Worm (Caenorhabditis elegans) whole organism, mixed stage, embryonic: ENCODE measurements around the gene lelo-3.

Experiments
- blmp-1 ChIP-seq: fragments of 150-350 bp; optimal IDR thresholded peaks from 2 replicates; lab custom pipeline; 2014; ENCODE audit warnings: missing biosample characterization, missing genetic modification characterization
- drap-1 ChIP-seq: fragments of 200-800 bp; sonication (Bioruptor generic); optimal IDR thresholded peaks from 3 replicates; lab custom pipeline; 2018; ENCODE audit warnings: mild to moderate bottlenecking, missing genetic modification characterization, missing compliant biosample characterization
- elt-1 ChIP-seq: sonication (generic microtip); optimal IDR thresholded peaks from 2 replicates; lab custom pipeline; 2017; ENCODE audit warnings: missing genetic modification characterization, mild to moderate bottlenecking, missing compliant biosample characterization, antibody characterized with exemption, moderate library complexity, borderline replicate concordance; ENCODE audit not compliant: insufficient read depth
- elt-3 ChIP-seq: fragments of 150-350 bp; optimal IDR thresholded peaks from 2 replicates; lab custom pipeline; 2014; ENCODE audit warnings: missing biosample characterization, missing genetic modification characterization
- lin-13 ChIP-seq: fragments of 150-350 bp; optimal IDR thresholded peaks from 2 replicates; lab custom pipeline; 2014; ENCODE audit warnings: missing biosample characterization, missing genetic modification characterization
- lsy-2 ChIP-seq: fragments of 150-350 bp; optimal IDR thresholded peaks from 2 replicates; lab custom pipeline; 2014; ENCODE audit warnings: missing biosample characterization, missing genetic modification characterization
- mep-1 ChIP-seq: fragments of 150-350 bp; optimal IDR thresholded peaks from 2 replicates; lab custom pipeline; 2017; ENCODE audit warnings: missing biosample characterization, missing genetic modification reagents, missing genetic modification characterization, inconsistent platforms
- nhr-12 ChIP-seq: fragments of 150-350 bp; optimal IDR thresholded peaks from 2 replicates; lab custom pipeline; 2014; ENCODE audit warnings: missing biosample characterization, missing genetic modification characterization
- nhr-237 ChIP-seq: fragments of 150-350 bp; optimal IDR thresholded peaks from 2 replicates; lab custom pipeline; 2014; ENCODE audit warnings: missing biosample characterization, missing genetic modification characterization
- pha-4 ChIP-seq: fragments of 150-350 bp; optimal IDR thresholded peaks from 2 replicates; lab custom pipeline; 2018; ENCODE audit warnings: missing biosample characterization, missing genetic modification reagents, missing genetic modification characterization
- sptf-1 ChIP-seq: sonication (generic microtip); optimal IDR thresholded peaks from 2 replicates; lab custom pipeline; 2017; ENCODE audit warnings: mild to moderate bottlenecking, missing genetic modification characterization, moderate library complexity, missing compliant biosample characterization
- unc-39 ChIP-seq: fragments of 150-350 bp; optimal IDR thresholded peaks from 2 replicates; lab custom pipeline; 2014; ENCODE audit warnings: missing biosample characterization, missing genetic modification characterization

ce11 chrX:6003853-6004252 lies 18.5 kb downstream of the lelo-3 start, which contains the start of gene sups-1:
- no peak for TF ChIP-seq drap-1
- TF ChIP-seq elt-3 (tag; lab: Kevin White, UChicago), result no peak
- TF ChIP-seq lin-13 (tag; lab: Kevin White, UChicago), result no peak
- TF ChIP-seq unc-39 (tag; lab: Kevin White, UChicago), result no peak
- no peak for TF ChIP-seq lsy-2 (tag; lab: Kevin White, UChicago)
- no peak for TF ChIP-seq blmp-1 (tag; lab: Kevin White, UChicago)
- no peak for TF ChIP-seq pha-4 (tag; lab: Kevin White, UChicago)
- TF ChIP-seq nhr-12, result no peak
- no peak for TF ChIP-seq mep-1
- no peak for TF ChIP-seq nhr-237 (tag; lab: Kevin White, UChicago)
- no peak for TF ChIP-seq elt-1 (tag; lab: Kevin White, UChicago)
- no peak for TF ChIP-seq sptf-1 (tag; lab: Kevin White, UChicago)
